Fruit fly (Drosophila melanogaster) whole organism, prepupa: ENCODE measurements around the gene CG33098.

Experiments used
- CG10669 ChIP-seq: fragments of 200-800 bp; sonication (Bioruptor generic); optimal IDR thresholded peaks from 3 replicates; lab custom pipeline; 2018; ENCODE audit warnings: missing biosample characterization, mild to moderate bottlenecking, missing genetic modification characterization, moderate library complexity
- Sox102F ChIP-seq: fragments of 200-800 bp; sonication (Bioruptor generic); optimal IDR thresholded peaks from 2 replicates; lab custom pipeline; 2016; ENCODE audit warnings: missing biosample characterization, mild to moderate bottlenecking, missing genetic modification characterization

DNA sequence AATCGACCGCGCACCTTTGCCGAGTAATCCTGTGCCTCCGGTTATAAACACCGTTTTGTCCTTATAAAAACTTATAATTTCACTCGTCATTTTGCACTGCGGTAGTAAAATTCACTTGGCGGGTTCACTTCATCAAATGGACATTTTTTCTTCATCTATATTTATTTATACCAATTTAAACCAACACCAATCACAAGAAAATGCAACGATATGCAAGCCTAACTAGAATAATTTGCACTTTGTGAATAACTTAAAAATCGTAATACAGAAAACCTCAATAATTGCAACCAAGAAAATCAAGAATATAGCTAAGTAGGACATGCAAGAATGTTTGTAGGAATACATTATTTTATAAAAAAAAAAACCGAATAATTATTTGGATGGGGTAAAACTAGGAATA lies 8.9 kb downstream of the CG33098 start, which contains the start of the genes CG10096 and CG10097:
- TF ChIP-seq CG10669 (GFP tag; lab: Kevin White, UChicago) = no peak
- no peak for TF ChIP-seq Sox102F
